Worm (Caenorhabditis elegans): ENCODE data around the gene Y37E11B.2.

DNA sequence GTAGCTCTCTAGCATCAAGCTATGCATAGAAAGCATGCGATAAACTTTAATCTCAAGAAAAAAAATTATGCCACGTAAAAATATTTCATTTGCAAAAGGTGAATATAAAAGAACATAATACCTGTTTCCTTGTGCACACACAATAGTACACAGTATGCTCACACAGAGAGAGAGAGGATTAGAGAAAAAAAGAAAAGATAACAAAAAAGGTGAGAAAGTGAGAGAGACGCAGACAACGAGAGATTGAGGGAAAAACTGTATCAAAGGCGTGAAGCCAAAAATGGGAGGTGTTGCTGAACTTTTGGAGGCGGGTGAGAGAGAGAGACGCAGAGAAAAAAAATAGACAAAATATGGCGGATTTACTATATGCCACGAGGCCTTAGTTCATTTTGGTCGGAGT lies 29.9 kb upstream of the Y37E11B.2 start:
- TF ChIP-seq nhr-11 (tag; optimal IDR thresholded peaks at IDR 0.05) (no peak), nhr-12 (tag; optimal IDR thresholded peaks at IDR 0.05) (no peak), nhr-25 (tag; optimal IDR thresholded peaks at IDR 0.05) (no peak), ama-1 (optimal IDR thresholded peaks at IDR 0.05) (no peak), ZK546.5 (tag; optimal IDR thresholded peaks at IDR 0.05) (no peak), nhr-237 (tag; optimal IDR thresholded peaks at IDR 0.05) (no peak), nhr-77 (tag; optimal IDR thresholded peaks at IDR 0.05) (no peak), elt-3 (tag; optimal IDR thresholded peaks at IDR 0.05) (no peak), lin-11 (tag; optimal IDR thresholded peaks at IDR 0.05) (no peak), mab-5 (tag; optimal IDR thresholded peaks at IDR 0.05) (no peak), unc-39 (tag; optimal IDR thresholded peaks at IDR 0.05) (no peak), zag-1 (tag; optimal IDR thresholded peaks at IDR 0.05) (no peak), fos-1 (tag; optimal IDR thresholded peaks at IDR 0.05) (peak; percentile 37), unc-62 (GFP tag; optimal IDR thresholded peaks at IDR 0.05) (no peak)
